Worm (Caenorhabditis elegans) whole organism, L4 larva: ENCODE results near the gene srh-87.

Experiments
- D1046.2 ChIP-seq: fragments of 200-800 bp; sonication (Bioruptor generic); IDR thresholded peaks from 2 replicates; pipeline ENCODE4 v1.3.6; 2022; ENCODE audit warnings: missing genetic modification characterization, missing compliant biosample characterization
- R02D3.7 ChIP-seq: fragments of 150-350 bp; sonication (generic microtip); optimal IDR thresholded peaks from 3 replicates; lab custom pipeline; 2014; ENCODE audit warnings: missing biosample characterization, missing genetic modification characterization
- ama-1 ChIP-seq: fragments of 150-350 bp; optimal IDR thresholded peaks from 2 replicates; lab custom pipeline; 2014; ENCODE audit warnings: inconsistent platforms, mixed read lengths
- daf-12 ChIP-seq: fragments of 150-350 bp; optimal IDR thresholded peaks from 2 replicates; lab custom pipeline; 2014; ENCODE audit warnings: missing biosample characterization, missing genetic modification reagents, missing genetic modification characterization
- duxl-1 ChIP-seq: sonication (generic microtip); optimal IDR thresholded peaks from 2 replicates; lab custom pipeline; 2016; ENCODE audit warnings: mild to moderate bottlenecking, missing genetic modification characterization, moderate library complexity, missing compliant biosample characterization; ENCODE audit not compliant: poor library complexity
- nhr-6 ChIP-seq: fragments of 150-350 bp; optimal IDR thresholded peaks from 2 replicates; lab custom pipeline; 2014; ENCODE audit warnings: missing biosample characterization, missing genetic modification characterization
- unc-39 ChIP-seq: sonication (generic microtip); optimal IDR thresholded peaks from 2 replicates; lab custom pipeline; 2017; ENCODE audit warnings: missing biosample characterization, missing genetic modification characterization

- no peak for TF ChIP-seq nhr-6 (tag; lab: Kevin White, UChicago)
- TF ChIP-seq unc-39 (tag; lab: Kevin White, UChicago), result no peak
- no peak for TF ChIP-seq daf-12 (tag; lab: Kevin White, UChicago)
- no peak for TF ChIP-seq ama-1 (lab: Kevin White, UChicago)
- no peak for TF ChIP-seq R02D3.7 (tag; lab: Kevin White, UChicago)
- TF ChIP-seq duxl-1 (tag; lab: Kevin White, UChicago), result no peak
- no peak for TF ChIP-seq D1046.2 (GFP tag; lab: Robert Waterston, UW)
These were observed 42.3 kb downstream of the srh-87 start, which contains the start of gene C31B8.7 for ce11 chrV:2903227-2903626.
